Worm (Caenorhabditis elegans) whole organism, mixed stage, embryonic: Measurements from ENCODE around the gene C07A4.2.

Source experiments
- drap-1 ChIP-seq: fragments of 200-800 bp; sonication (Bioruptor generic); optimal IDR thresholded peaks from 3 replicates; lab custom pipeline; 2018; ENCODE audit warnings: mild to moderate bottlenecking, missing genetic modification characterization, missing compliant biosample characterization
- elt-3 ChIP-seq: fragments of 150-350 bp; optimal IDR thresholded peaks from 2 replicates; lab custom pipeline; 2014; ENCODE audit warnings: missing biosample characterization, missing genetic modification characterization
- lin-13 ChIP-seq: fragments of 150-350 bp; optimal IDR thresholded peaks from 2 replicates; lab custom pipeline; 2014; ENCODE audit warnings: missing biosample characterization, missing genetic modification characterization
- nhr-12 ChIP-seq: fragments of 150-350 bp; optimal IDR thresholded peaks from 2 replicates; lab custom pipeline; 2014; ENCODE audit warnings: missing biosample characterization, missing genetic modification characterization
- pha-4 ChIP-seq: fragments of 150-350 bp; optimal IDR thresholded peaks from 2 replicates; lab custom pipeline; 2018; ENCODE audit warnings: missing biosample characterization, missing genetic modification reagents, missing genetic modification characterization
- snpc-4 ChIP-seq: fragments of 150-350 bp; optimal IDR thresholded peaks from 2 replicates; lab custom pipeline; 2014; ENCODE audit warnings: missing biosample characterization, missing genetic modification characterization
- tbx-8 ChIP-seq: fragments of 200-800 bp; sonication (Bioruptor generic); optimal IDR thresholded peaks from 2 replicates; lab custom pipeline; 2018; ENCODE audit warnings: mild to moderate bottlenecking, missing genetic modification characterization, moderate library complexity, missing compliant biosample characterization
- unc-39 ChIP-seq: fragments of 150-350 bp; optimal IDR thresholded peaks from 2 replicates; lab custom pipeline; 2014; ENCODE audit warnings: missing biosample characterization, missing genetic modification characterization
- zip-8 ChIP-seq: fragments of 150-350 bp; optimal IDR thresholded peaks from 2 replicates; lab custom pipeline; 2014; ENCODE audit warnings: missing biosample characterization, missing genetic modification characterization

- no peak for TF ChIP-seq unc-39
- no peak for TF ChIP-seq elt-3 (tag; lab: Kevin White, UChicago)
- TF ChIP-seq snpc-4 (tag; lab: Kevin White, UChicago): no peak
- TF ChIP-seq nhr-12 (tag; lab: Kevin White, UChicago): no peak
- TF ChIP-seq zip-8 (tag; lab: Kevin White, UChicago): peak; percentile 96
- TF ChIP-seq drap-1: no peak
- no peak for TF ChIP-seq pha-4 (tag; lab: Kevin White, UChicago)
- TF ChIP-seq lin-13 (tag; lab: Kevin White, UChicago): no peak
- TF ChIP-seq tbx-8: no peak
These were observed 34.0 kb downstream of the C07A4.2 start for ce11 chrX:10206008-10206407.
